Fruit fly (Drosophila melanogaster): ENCODE data around the gene Nhe3.
A peak's percentile ranks its signal among the peaks of the same experiment; 100 is the strongest.

Nhe3 gene

dm6 chr2L:6648163-6648628 lies 36.0 kb downstream of the Nhe3 start (continued):
- peak; percentile 81 for TF ChIP-seq exex (tag; optimal IDR thresholded peaks at IDR 0.05)
- TF ChIP-seq Xbp1 (GFP tag; optimal IDR thresholded peaks at IDR 0.05): peak; percentile 96
- peak; percentile 88 for TF ChIP-seq jumu (GFP tag; optimal IDR thresholded peaks at IDR 0.05)
- TF ChIP-seq CG2199 (GFP tag; IDR thresholded peaks at IDR 0.05): peak; percentile 86; the same call in 1 of the 3 replicates
- peak; percentile 78 for TF ChIP-seq ap (GFP tag; IDR thresholded peaks at IDR 0.05)
- peak; percentile 83 for TF ChIP-seq tup (GFP tag; optimal IDR thresholded peaks at IDR 0.05)
- TF ChIP-seq NK7.1 (GFP tag; optimal IDR thresholded peaks at IDR 0.05): peak; percentile 70
- peak; percentile 76 for TF ChIP-seq Vsx1 (GFP tag; optimal IDR thresholded peaks at IDR 0.05)
- peak; percentile 87 for TF ChIP-seq mirr (GFP tag; optimal IDR thresholded peaks at IDR 0.05)
- peak; percentile 85 for TF ChIP-seq danr (GFP tag; IDR thresholded peaks at IDR 0.05)
- no peak for TF ChIP-seq hkb (optimal IDR thresholded peaks at IDR 0.05)
- TF ChIP-seq hkb (GFP tag; IDR thresholded peaks at IDR 0.05): peak; percentile 95
- peak; percentile 95 for TF ChIP-seq sug (tag; optimal IDR thresholded peaks at IDR 0.05)
- TF ChIP-seq CG43689 (GFP tag; IDR thresholded peaks at IDR 0.05): peak; percentile 84
- no peak for TF ChIP-seq chinmo (GFP tag; IDR thresholded peaks at IDR 0.05; ENCODE audit: partially characterized antibody)
- no peak for TF ChIP-seq knrl (GFP tag; IDR thresholded peaks at IDR 0.05; ENCODE audit: partially characterized antibody)
- TF ChIP-seq CoRest (tag; optimal IDR thresholded peaks at IDR 0.05): peak; percentile 98
- peak; percentile 96 for TF ChIP-seq CG15696 (tag; optimal IDR thresholded peaks at IDR 0.05)
- peak; percentile 86 for TF ChIP-seq CG9609 (GFP tag; optimal IDR thresholded peaks at IDR 0.05)
- TF ChIP-seq ara (GFP tag; IDR thresholded peaks at IDR 0.05): peak; percentile 86
- TF ChIP-seq wor (GFP tag; IDR thresholded peaks at IDR 0.05): peak; percentile 88
- TF ChIP-seq al (GFP tag; IDR thresholded peaks at IDR 0.05): peak; percentile 91
- TF ChIP-seq Ssrp (tag; optimal IDR thresholded peaks at IDR 0.05): peak; percentile 96
- peak; percentile 91 for TF ChIP-seq CG17802 (tag; optimal IDR thresholded peaks at IDR 0.05)
- TF ChIP-seq dysf (GFP tag; IDR thresholded peaks at IDR 0.05): peak; percentile 95
- peak; percentile 93 for TF ChIP-seq CG11723 (GFP tag; optimal IDR thresholded peaks at IDR 0.05)
- no peak for TF ChIP-seq zen2 (GFP tag; IDR thresholded peaks at IDR 0.05; ENCODE audit: partially characterized antibody)
- peak; percentile 94 for TF ChIP-seq cwo (GFP tag; optimal IDR thresholded peaks at IDR 0.05)
- peak; percentile 67; the same call in 1 of the 2 replicates for TF ChIP-seq ham (GFP tag; IDR thresholded peaks at IDR 0.05)
- peak; percentile 88 for TF ChIP-seq croc (GFP tag; conservative IDR thresholded peaks at IDR 0.05)
- peak; percentile 99 for TF ChIP-seq Med (GFP tag)
- peak; percentile 76 for TF ChIP-seq sima (GFP tag; optimal IDR thresholded peaks at IDR 0.05)
- peak; percentile 95 for TF ChIP-seq CG6765 (GFP tag; optimal IDR thresholded peaks at IDR 0.05)
- TF ChIP-seq yki (optimal IDR thresholded peaks at IDR 0.05): no peak
- TF ChIP-seq Dp (GFP tag; optimal IDR thresholded peaks at IDR 0.05): peak; percentile 23
- TF ChIP-seq CG14965 (GFP tag; optimal IDR thresholded peaks at IDR 0.05; ENCODE audit: borderline replicate concordance): peak; percentile 57
- TF ChIP-seq CG9727 (GFP tag; optimal IDR thresholded peaks at IDR 0.05): peak; percentile 97
- TF ChIP-seq CG14860 (GFP tag; IDR thresholded peaks at IDR 0.05; ENCODE audit: partially characterized antibody): no peak
- peak; percentile 85 for TF ChIP-seq CG14667 (GFP tag; IDR thresholded peaks at IDR 0.05)
- TF ChIP-seq slbo (GFP tag; IDR thresholded peaks at IDR 0.05): peak; percentile 95
- peak; percentile 67 for TF ChIP-seq luna (GFP tag; optimal IDR thresholded peaks at IDR 0.05)
- peak; percentile 94 for TF ChIP-seq CG13894 (tag; optimal IDR thresholded peaks at IDR 0.05)
- TF ChIP-seq Meics (GFP tag; optimal IDR thresholded peaks at IDR 0.05): peak; percentile 97
- peak; percentile 97 for TF ChIP-seq CG3281 (GFP tag; optimal IDR thresholded peaks at IDR 0.05)
- TF ChIP-seq CG2678 (tag; optimal IDR thresholded peaks at IDR 0.05): peak; percentile 97
- peak; percentile 95 for TF ChIP-seq pho (GFP tag; optimal IDR thresholded peaks at IDR 0.05)
- TF ChIP-seq bbx (GFP tag; IDR thresholded peaks at IDR 0.05; ENCODE audit: partially characterized antibody): no peak
- peak; percentile 92 for TF ChIP-seq Hand (GFP tag; optimal IDR thresholded peaks at IDR 0.05)
- TF ChIP-seq ken (GFP tag; IDR thresholded peaks at IDR 0.05): peak; percentile 92
- TF ChIP-seq ems (GFP tag; optimal IDR thresholded peaks at IDR 0.05): peak; percentile 88
- peak; percentile 74 for TF ChIP-seq CG31365 (tag; optimal IDR thresholded peaks at IDR 0.05)
